Worm (Caenorhabditis elegans) whole organism, L3 larva: Measurements from ENCODE around the gene C09E7.10.

Experiments used
- jun-1 ChIP-seq: fragments of 150-350 bp; optimal IDR thresholded peaks from 2 replicates; lab custom pipeline; 2014; ENCODE audit warnings: missing biosample characterization, missing genetic modification reagents, missing genetic modification characterization
- nhr-12 ChIP-seq: fragments of 150-350 bp; optimal IDR thresholded peaks from 2 replicates; lab custom pipeline; 2014; ENCODE audit warnings: missing biosample characterization, missing genetic modification characterization
- snpc-4 ChIP-seq: fragments of 150-350 bp; optimal IDR thresholded peaks from 2 replicates; lab custom pipeline; 2014; ENCODE audit warnings: missing biosample characterization, missing genetic modification characterization

ce11 chrIII:6536945-6537568 is 17.2 kb upstream of the C09E7.10 start, which contains the start of gene C09E7.4:
- no peak for TF ChIP-seq jun-1
- TF ChIP-seq nhr-12, result no peak
- TF ChIP-seq snpc-4 (tag; lab: Kevin White, UChicago), result no peak
